Worm (Caenorhabditis elegans) whole organism, mixed stage, embryonic: ENCODE measurements around the gene ceh-53.

ENCODE experiments used
- nhr-28 ChIP-seq: fragments of 150-350 bp; optimal IDR thresholded peaks from 2 replicates; lab custom pipeline; 2014; ENCODE audit warnings: missing biosample characterization, missing genetic modification characterization
- snpc-4 ChIP-seq: fragments of 150-350 bp; optimal IDR thresholded peaks from 2 replicates; lab custom pipeline; 2014; ENCODE audit warnings: missing biosample characterization, missing genetic modification characterization

- TF ChIP-seq snpc-4 (no peak), nhr-28 (no peak)
Measured at ce11 chrIV:3501981-3502736, 4.2 kb downstream of the ceh-53 start.
